Worm (Caenorhabditis elegans): ENCODE data around the gene F13D11.3.

DNA sequence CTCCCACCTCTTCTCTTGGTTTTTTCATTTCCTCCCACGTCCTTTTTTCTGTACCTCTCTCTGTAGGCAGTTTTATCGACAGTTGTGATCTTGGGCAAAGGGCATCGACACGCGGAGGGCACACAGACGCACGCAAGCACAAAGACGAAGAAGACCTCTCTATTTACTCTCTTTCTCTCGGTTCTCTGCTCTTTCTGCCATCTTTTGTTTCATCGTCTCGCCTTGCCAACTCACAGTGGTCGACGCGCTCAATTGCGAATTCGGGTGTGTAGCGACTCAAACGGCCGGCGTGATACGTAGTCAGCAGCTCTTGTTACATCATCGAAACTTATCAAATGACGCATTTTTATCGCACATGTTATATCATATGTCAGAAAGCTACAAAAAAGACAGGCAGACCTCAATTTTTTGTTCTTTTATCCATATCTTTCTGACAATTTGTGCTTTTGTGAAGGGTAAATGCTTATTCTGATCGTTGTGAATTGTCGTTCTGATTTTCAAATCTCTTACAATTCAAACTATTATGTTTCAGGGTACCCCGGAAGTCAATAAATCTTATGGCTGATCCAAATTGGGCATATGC, 35.4 kb upstream of the F13D11.3 start, which contains the start of gene puf-9:
- peak; percentile 24 for TF ChIP-seq B0310.2 (tag; optimal IDR thresholded peaks at IDR 0.05)
- peak; percentile 60; the same call in 1 of the 2 replicates for TF ChIP-seq scrt-1 (GFP tag; IDR thresholded peaks at IDR 0.05)
- TF ChIP-seq pes-1 (GFP tag; IDR thresholded peaks at IDR 0.05): no peak
- TF ChIP-seq aly-1 (tag; optimal IDR thresholded peaks at IDR 0.05): peak; percentile 34
- no peak for TF ChIP-seq ama-1 (optimal IDR thresholded peaks at IDR 0.05)
- peak; percentile 58 for TF ChIP-seq flt-1 (GFP tag; IDR thresholded peaks at IDR 0.05)
- no peak for TF ChIP-seq ets-7 (tag; optimal IDR thresholded peaks at IDR 0.05)
- peak; percentile 89 for TF ChIP-seq F13C5.2 (tag; optimal IDR thresholded peaks at IDR 0.05)

Data from whole organism, early embryonic.